Worm (Caenorhabditis elegans): ENCODE data around the gene pals-39.

pals-39 gene

ce11 chrV:12412321-12412720, 31.3 kb downstream of the pals-39 start:
- TF ChIP-seq rnt-1 (tag; optimal IDR thresholded peaks at IDR 0.05): no peak
- no peak for TF ChIP-seq C08G9.2 (tag; optimal IDR thresholded peaks at IDR 0.05)
- no peak for TF ChIP-seq hlh-8 (tag; optimal IDR thresholded peaks at IDR 0.05)
- no peak for TF ChIP-seq unc-55 (GFP tag; optimal IDR thresholded peaks at IDR 0.05)
- TF ChIP-seq pha-2 (tag; optimal IDR thresholded peaks at IDR 0.05): no peak
- no peak for TF ChIP-seq odd-2 (tag; optimal IDR thresholded peaks at IDR 0.05)
- TF ChIP-seq che-1 (tag; optimal IDR thresholded peaks at IDR 0.05): no peak
- TF ChIP-seq lin-11 (tag; optimal IDR thresholded peaks at IDR 0.05): no peak

DNA sequence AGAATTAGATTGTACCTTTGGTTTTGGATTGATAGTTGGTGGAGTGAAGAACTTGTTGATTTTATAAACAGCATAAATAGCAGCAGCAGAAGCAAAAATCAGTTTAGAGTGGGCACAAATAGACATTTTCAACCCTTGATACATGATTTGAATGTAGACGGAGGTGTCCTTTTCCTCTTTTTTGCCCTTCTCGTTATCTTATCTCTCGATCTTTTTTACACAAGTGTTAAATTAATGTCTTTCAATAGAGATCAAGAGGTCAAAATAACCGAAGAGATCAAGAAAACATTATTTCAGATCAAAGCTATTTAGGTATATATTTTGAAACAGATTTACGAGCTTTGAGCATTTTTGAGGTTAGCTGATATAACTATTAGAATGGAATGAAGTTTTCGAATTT, 31.7 kb downstream of the pals-39 start, which contains the start of gene cdr-7:
Gene cdr-7 (minus strand): TSS at position 205 of the 400 bp plus-strand sequence.
- TF ChIP-seq pqm-1 (tag; optimal IDR thresholded peaks at IDR 0.05): no peak
- TF ChIP-seq fkh-6 (tag; optimal IDR thresholded peaks at IDR 0.05): no peak
- no peak for TF ChIP-seq lin-11 (tag; optimal IDR thresholded peaks at IDR 0.05)
- no peak for TF ChIP-seq ceh-48 (tag; optimal IDR thresholded peaks at IDR 0.05)
- TF ChIP-seq nhr-11 (tag; optimal IDR thresholded peaks at IDR 0.05): no peak
- no peak for TF ChIP-seq unc-42 (tag; optimal IDR thresholded peaks at IDR 0.05)
- TF ChIP-seq hlh-15 (tag; optimal IDR thresholded peaks at IDR 0.05): no peak
- TF ChIP-seq eyg-1 (tag; optimal IDR thresholded peaks at IDR 0.05): no peak
- TF ChIP-seq C38D4.7 (GFP tag; optimal IDR thresholded peaks at IDR 0.05): no peak
- TF ChIP-seq pha-4 (tag; optimal IDR thresholded peaks at IDR 0.05): no peak

DNA sequence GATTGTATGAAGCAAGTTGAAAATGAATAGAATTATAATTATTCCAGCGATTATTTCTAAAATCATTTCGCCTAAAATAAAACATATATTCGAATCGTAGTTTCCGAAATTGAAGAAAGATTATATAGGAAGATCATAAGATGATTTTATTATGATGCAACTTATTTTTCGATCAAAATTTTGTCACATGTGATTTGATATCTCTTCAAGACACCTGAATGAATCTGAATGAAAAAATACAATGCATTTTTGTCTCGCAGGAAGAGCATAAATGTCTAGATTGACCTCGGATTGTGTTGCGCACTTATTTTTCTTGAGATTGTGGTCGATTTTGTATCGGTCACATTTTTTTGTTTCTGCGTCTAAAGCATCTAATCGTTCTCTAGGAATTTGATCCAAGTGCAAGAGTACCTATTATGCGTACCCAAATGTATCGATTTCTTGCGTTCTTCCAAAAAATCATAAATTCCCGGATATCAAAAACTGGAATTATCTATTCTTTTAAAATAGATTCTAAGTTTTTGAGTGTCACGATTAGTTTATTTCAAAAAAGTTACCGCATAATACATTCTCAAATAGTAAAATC, 33.1 kb downstream of the pals-39 start, which contains the start of gene hrg-2:
Gene hrg-2 (minus strand): TSS at position 98 of the 586 bp plus-strand sequence.
- TF ChIP-seq ztf-16 (tag; optimal IDR thresholded peaks at IDR 0.05) (no peak), dve-1 (tag; optimal IDR thresholded peaks at IDR 0.05) (no peak), odd-2 (tag; optimal IDR thresholded peaks at IDR 0.05) (no peak), C38D4.7 (GFP tag; optimal IDR thresholded peaks at IDR 0.05) (no peak), lin-11 (tag; optimal IDR thresholded peaks at IDR 0.05) (no peak), F13H6.1 (tag; optimal IDR thresholded peaks at IDR 0.05) (no peak), unc-42 (tag; optimal IDR thresholded peaks at IDR 0.05) (no peak)

DNA sequence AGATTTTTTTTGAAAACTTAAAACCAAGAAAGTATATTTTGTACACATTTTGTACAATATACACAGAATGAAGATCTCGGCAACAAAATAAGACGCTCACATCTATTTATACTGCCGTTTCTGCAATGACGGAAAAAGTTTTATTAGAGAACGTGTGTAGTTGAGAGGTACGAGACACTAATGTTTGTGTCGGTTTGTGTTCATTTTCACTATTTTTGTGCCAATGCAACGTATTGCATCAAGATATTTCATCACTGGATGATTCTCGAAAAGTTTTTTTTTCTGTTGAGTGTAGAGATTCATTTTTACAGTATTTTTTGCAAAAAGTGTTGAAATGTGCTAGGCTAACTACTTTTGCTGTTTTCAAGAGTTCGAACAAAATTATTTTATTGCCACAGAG, 34.7 kb downstream of the pals-39 start:
- no peak for TF ChIP-seq ceh-48 (tag; optimal IDR thresholded peaks at IDR 0.05)
- no peak for TF ChIP-seq lin-11 (tag; optimal IDR thresholded peaks at IDR 0.05)
- TF ChIP-seq ceh-45 (GFP tag; IDR thresholded peaks at IDR 0.05): no peak
- TF ChIP-seq Y22D7AL.16 (tag; optimal IDR thresholded peaks at IDR 0.05): no peak
- no peak for TF ChIP-seq nhr-232 (tag; optimal IDR thresholded peaks at IDR 0.05)
- no peak for TF ChIP-seq tbx-2 (tag; optimal IDR thresholded peaks at IDR 0.05)
- TF ChIP-seq tbx-7 (tag; optimal IDR thresholded peaks at IDR 0.05): no peak
- TF ChIP-seq rnt-1 (tag; optimal IDR thresholded peaks at IDR 0.05): no peak
- no peak for TF ChIP-seq zip-5 (tag; optimal IDR thresholded peaks at IDR 0.05)
- TF ChIP-seq pag-3 (tag; optimal IDR thresholded peaks at IDR 0.05; ENCODE audit: borderline replicate concordance): no peak
- no peak for TF ChIP-seq hlh-6 (tag; optimal IDR thresholded peaks at IDR 0.05)

- TF ChIP-seq ceh-2 (tag; optimal IDR thresholded peaks at IDR 0.05) (no peak), unc-86 (tag; optimal IDR thresholded peaks at IDR 0.05) (no peak), ceh-45 (GFP tag; IDR thresholded peaks at IDR 0.05) (no peak), hlh-6 (tag; optimal IDR thresholded peaks at IDR 0.05) (no peak), hlh-15 (tag; optimal IDR thresholded peaks at IDR 0.05) (no peak), K02D7.2 (tag; optimal IDR thresholded peaks at IDR 0.05) (no peak), ceh-6 (GFP tag; optimal IDR thresholded peaks at IDR 0.05) (no peak), ceh-9 (tag; optimal IDR thresholded peaks at IDR 0.05) (no peak), hlh-13 (GFP tag; optimal IDR thresholded peaks at IDR 0.05) (no peak), dve-1 (tag; optimal IDR thresholded peaks at IDR 0.05) (no peak), unc-55 (GFP tag; optimal IDR thresholded peaks at IDR 0.05) (no peak)
Measured at ce11 chrV:12408525-12408924, 35.1 kb downstream of the pals-39 start, which contains the start of gene cdr-4. TSS of gene cdr-4 (minus strand) at chrV:12408625.
